Fruit fly (Drosophila melanogaster): ENCODE results near the gene PGAP5.

The PGAP5 gene

DNA sequence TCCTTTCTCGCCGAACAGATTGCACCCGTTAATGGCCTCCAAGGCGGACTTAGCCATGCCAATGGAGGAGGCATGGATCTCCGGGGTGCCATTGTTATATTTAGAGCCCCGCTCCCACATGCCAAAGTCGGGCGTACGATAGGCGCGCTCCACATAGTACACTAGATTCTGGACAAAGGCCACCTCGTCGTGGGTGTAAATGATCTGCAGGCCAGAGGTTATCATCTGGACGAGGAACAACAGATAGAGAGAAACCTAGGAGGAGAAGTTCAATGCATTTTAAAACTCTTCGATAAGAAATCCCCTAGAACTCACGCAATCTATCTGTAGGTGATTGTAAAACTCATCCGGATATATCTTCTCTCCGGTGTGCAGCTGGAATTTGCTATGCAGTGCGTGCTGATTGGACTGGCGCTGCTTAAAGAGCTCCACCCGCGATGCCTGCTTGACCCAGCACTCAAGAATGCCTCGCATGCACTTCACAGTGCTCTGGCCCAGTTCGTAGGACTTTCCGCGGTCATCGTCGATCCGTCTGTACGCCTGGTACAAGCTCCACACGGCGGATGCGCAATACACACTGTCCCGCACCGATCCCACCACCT is 2.9 kb upstream of the PGAP5 start:
- TF ChIP-seq ken (GFP tag; IDR thresholded peaks at IDR 0.05) (peak; percentile 31; the same call in 1 of the 3 replicates), slbo (GFP tag; IDR thresholded peaks at IDR 0.05) (no peak), CG14860 (GFP tag; IDR thresholded peaks at IDR 0.05; ENCODE audit: partially characterized antibody) (0 out of 3 replicates have a peak, but pooled peaks have one; percentile 35)

DNA sequence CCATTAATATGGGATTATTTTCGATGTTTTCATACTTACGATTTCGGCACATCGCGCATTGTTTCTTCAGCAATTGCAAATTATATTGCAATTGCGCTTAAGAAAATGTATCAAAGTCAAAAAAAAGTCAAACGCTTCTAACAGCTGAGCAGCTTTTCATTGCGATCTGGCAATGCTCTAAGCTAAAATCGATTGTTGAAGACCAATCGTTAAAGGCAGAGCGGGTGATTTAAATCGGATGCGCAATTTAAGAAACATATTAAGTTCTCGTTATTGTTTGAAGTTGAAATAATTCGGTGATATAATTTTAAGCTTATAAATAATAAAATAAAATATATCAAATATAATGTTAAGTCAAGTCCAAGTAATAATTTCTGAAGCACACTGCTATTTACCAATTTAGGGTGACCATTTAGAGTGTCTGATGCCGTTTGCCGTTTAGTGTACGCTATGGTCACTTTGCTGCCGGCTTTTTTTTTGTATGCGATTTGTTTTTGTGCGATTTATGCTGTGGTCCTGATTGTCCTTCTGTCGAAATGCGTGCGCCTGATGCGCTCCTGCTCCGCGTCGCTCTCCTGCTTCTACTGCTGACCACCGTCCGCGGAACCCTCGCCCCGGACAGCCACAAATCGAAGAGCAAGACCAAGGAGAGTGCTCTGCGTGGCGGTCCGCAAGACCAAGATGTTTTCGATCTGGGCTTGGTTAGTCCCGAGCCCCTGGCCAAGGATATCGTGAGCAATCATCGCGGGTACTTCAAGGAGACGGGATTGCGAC is 1.7 kb upstream of the PGAP5 start, which contains the start of the genes CG8475 and CG8460:
CG8475 (minus strand) TSS at position 162 of the 774 bp plus-strand sequence.
CG8460 (plus strand) TSS at position 437 of the 774 bp plus-strand sequence.
- TF ChIP-seq CG2116 (GFP tag; optimal IDR thresholded peaks at IDR 0.05) (peak; percentile 50), HmgD (GFP tag; optimal IDR thresholded peaks at IDR 0.05) (no peak), sug (tag; optimal IDR thresholded peaks at IDR 0.05) (no peak), CG5953 (GFP tag; IDR thresholded peaks at IDR 0.05) (no peak), ERR (GFP tag; optimal IDR thresholded peaks at IDR 0.05) (peak; percentile 83), D (optimal IDR thresholded peaks at IDR 0.05) (no peak), D (GFP tag; optimal IDR thresholded peaks at IDR 0.05) (no peak), CG13287 (GFP tag; IDR thresholded peaks at IDR 0.05; ENCODE audit: partially characterized antibody) (peak; percentile 66), CG3995 (GFP tag; optimal IDR thresholded peaks at IDR 0.05) (peak; percentile 89), gfzf (GFP tag; optimal IDR thresholded peaks at IDR 0.05) (peak; percentile 54), knrl (GFP tag; IDR thresholded peaks at IDR 0.05; ENCODE audit: partially characterized antibody) (0 out of 3 replicates have a peak, but pooled peaks have one; percentile 36), Dek (tag; optimal IDR thresholded peaks at IDR 0.05) (no peak), CG31441 (GFP tag; IDR thresholded peaks at IDR 0.05) (no peak), CG17186 (GFP tag; optimal IDR thresholded peaks at IDR 0.05) (no peak), ap (GFP tag; IDR thresholded peaks at IDR 0.05) (no peak), CG9215 (GFP tag; IDR thresholded peaks at IDR 0.05) (peak; percentile 69), CG13424 (tag; optimal IDR thresholded peaks at IDR 0.05) (no peak), E2f2 (GFP tag; IDR thresholded peaks at IDR 0.05) (peak; percentile 94), CG1792 (GFP tag; optimal IDR thresholded peaks at IDR 0.05) (no peak), gro (GFP tag; optimal IDR thresholded peaks at IDR 0.05) (no peak), stwl (tag; optimal IDR thresholded peaks at IDR 0.05) (peak; percentile 64), CG6765 (GFP tag; optimal IDR thresholded peaks at IDR 0.05) (no peak), CG9797 (GFP tag; optimal IDR thresholded peaks at IDR 0.05) (peak; percentile 39), Sox100B (GFP tag; optimal IDR thresholded peaks at IDR 0.05) (no peak), unc-4 (GFP tag; IDR thresholded peaks at IDR 0.05; ENCODE audit: partially characterized antibody) (peak; percentile 57), row (GFP tag; IDR thresholded peaks at IDR 0.05) (0 out of 3 replicates have a peak, but pooled peaks have one; percentile 20), CG9932 (GFP tag; IDR thresholded peaks at IDR 0.05) (no peak), sr (GFP tag; IDR thresholded peaks at IDR 0.05) (no peak), ranshi (GFP tag; IDR thresholded peaks at IDR 0.05) (peak; percentile 75), crp (GFP tag; optimal IDR thresholded peaks at IDR 0.05) (peak; percentile 33 to 90), CG6175 (GFP tag; IDR thresholded peaks at IDR 0.05) (no peak), Sin3A (optimal IDR thresholded peaks at IDR 0.05) (peak; percentile 18), CG17328 (GFP tag; IDR thresholded peaks at IDR 0.05) (peak; percentile 7; the same call in 1 of the 2 replicates), CG4617 (GFP tag; optimal IDR thresholded peaks at IDR 0.05; ENCODE audit: borderline replicate concordance) (peak; percentile 15), Dll (GFP tag; IDR thresholded peaks at IDR 0.05; ENCODE audit: partially characterized antibody) (peak; percentile 45; the same call in 1 of the 4 replicates), CG12769 (tag; optimal IDR thresholded peaks at IDR 0.05) (no peak), pan (optimal IDR thresholded peaks at IDR 0.05) (no peak), pan (GFP tag; optimal IDR thresholded peaks at IDR 0.05 in 1 of 2, IDR thresholded peaks at IDR 0.05 in 1 of 2) (no peak), chif (GFP tag; optimal IDR thresholded peaks at IDR 0.05) (no peak), trem (tag; optimal IDR thresholded peaks at IDR 0.05) (peak; percentile 32), HLH4C (GFP tag; IDR thresholded peaks at IDR 0.05; ENCODE audit: partially characterized antibody) (peak; percentile 47; the same call in 2 of the 3 replicates), Ets65A (GFP tag) (peak; percentile 12), Scr (GFP tag; IDR thresholded peaks at IDR 0.05; ENCODE audit: partially characterized antibody) (peak; percentile 41), BEAF-32 (GFP tag; optimal IDR thresholded peaks at IDR 0.05) (peak; percentile 45)
